Fruit fly (Drosophila melanogaster) whole organism, embryonic: ENCODE data around the gene CG18135.

Experiments used
- ATbp ChIP-seq: fragments of 200-800 bp; sonication (Bioruptor generic); optimal IDR thresholded peaks from 2 replicates; lab custom pipeline; 2017; ENCODE audit warnings: missing biosample characterization, mild to moderate bottlenecking, missing genetic modification characterization, missing genetic modification reagents
- Awh ChIP-seq: fragments of 200-800 bp; sonication (Bioruptor generic); IDR thresholded peaks from 2 replicates; pipeline ENCODE4, ENCODE4 v1.3.6; 2022; ENCODE audit warnings: missing biosample characterization, missing genetic modification characterization
- BtbVII ChIP-seq: fragments of 200-800 bp; sonication (Bioruptor generic); optimal IDR thresholded peaks from 3 replicates; lab custom pipeline; 2017; ENCODE audit warnings: missing biosample characterization, mild to moderate bottlenecking, missing genetic modification characterization
- CG10654 ChIP-seq: fragments of 200-800 bp; sonication (Bioruptor generic); optimal IDR thresholded peaks from 2 replicates; lab custom pipeline; 2016; ENCODE audit warnings: missing biosample characterization, missing genetic modification characterization
- CG10959 ChIP-seq: fragments of 200-800 bp; sonication (Bioruptor generic); IDR thresholded peaks from 2 replicates; pipeline ENCODE4 v1.3.6; 2022; ENCODE audit warnings: missing biosample characterization, missing genetic modification characterization
- CG12659 ChIP-seq: fragments of 200-800 bp; sonication (Bioruptor generic); optimal IDR thresholded peaks from 3 replicates; lab custom pipeline; 2017; ENCODE audit warnings: mild to moderate bottlenecking, missing biosample characterization, missing genetic modification reagents, missing genetic modification characterization
- CG13894 ChIP-seq: fragments of 200-800 bp; sonication (Bioruptor generic); optimal IDR thresholded peaks from 3 replicates; lab custom pipeline; 2018; ENCODE audit warnings: missing biosample characterization, mild to moderate bottlenecking, missing genetic modification characterization, moderate library complexity
- CG14050 ChIP-seq: fragments of 200-800 bp; sonication (Bioruptor generic); IDR thresholded peaks from 3 replicates; pipeline ENCODE4 v1.3.6; 2022; ENCODE audit warnings: missing biosample characterization, missing genetic modification characterization
- CG14710 ChIP-seq: fragments of 200-800 bp; sonication (Bioruptor generic); optimal IDR thresholded peaks from 3 replicates; lab custom pipeline; 2019; ENCODE audit warnings: missing biosample characterization, mild to moderate bottlenecking, missing genetic modification characterization, moderate library complexity
- CG18599 ChIP-seq: fragments of 200-800 bp; sonication (Bioruptor generic); optimal IDR thresholded peaks from 3 replicates; lab custom pipeline; 2017; ENCODE audit warnings: missing biosample characterization, missing genetic modification characterization, mild to moderate bottlenecking, moderate library complexity, missing genetic modification reagents
- CG2116 ChIP-seq: fragments of 200-800 bp; sonication (Bioruptor generic); optimal IDR thresholded peaks from 3 replicates; lab custom pipeline; 2018; ENCODE audit warnings: missing biosample characterization, mild to moderate bottlenecking, missing genetic modification characterization
- CG31388 ChIP-seq: fragments of 200-800 bp; sonication (Bioruptor generic); optimal IDR thresholded peaks from 2 replicates; lab custom pipeline; 2016; ENCODE audit warnings: missing biosample characterization, missing genetic modification characterization
- CG33557 ChIP-seq: fragments of 200-800 bp; sonication (Bioruptor generic); optimal IDR thresholded peaks from 2 replicates; lab custom pipeline; 2019; ENCODE audit warnings: missing biosample characterization, mild to moderate bottlenecking, missing genetic modification characterization, moderate library complexity
- CG34224 ChIP-seq: fragments of 200-800 bp; sonication (Bioruptor generic); IDR thresholded peaks from 3 replicates; pipeline ENCODE4 v1.3.6; 2022; ENCODE audit warnings: missing biosample characterization, missing genetic modification characterization; ENCODE audit not compliant: partially characterized antibody
- CG4617 ChIP-seq: fragments of 200-800 bp; sonication (Bioruptor generic); optimal IDR thresholded peaks from 3 replicates; lab custom pipeline; 2016; ENCODE audit warnings: missing biosample characterization, missing genetic modification characterization, borderline replicate concordance
- CG4854 ChIP-seq: fragments of 200-800 bp; sonication (Bioruptor generic); optimal IDR thresholded peaks from 2 replicates; lab custom pipeline; 2016; ENCODE audit warnings: missing biosample characterization, missing genetic modification characterization, inconsistent platforms
- CG8089 ChIP-seq: fragments of 200-800 bp; sonication (Bioruptor generic); optimal IDR thresholded peaks from 3 replicates; lab custom pipeline; 2016; ENCODE audit warnings: missing biosample characterization, missing genetic modification characterization
- CG8478 ChIP-seq: fragments of >200 bp; optimal IDR thresholded peaks from 2 replicates; lab custom pipeline; 2018
- CG9609 ChIP-seq: fragments of 200-800 bp; sonication (Bioruptor generic); optimal IDR thresholded peaks from 3 replicates; lab custom pipeline; 2016; ENCODE audit warnings: missing biosample characterization, missing genetic modification characterization
- CG9797 ChIP-seq: fragments of 200-800 bp; sonication (Bioruptor generic); optimal IDR thresholded peaks from 3 replicates; lab custom pipeline; 2018; ENCODE audit warnings: missing biosample characterization, mild to moderate bottlenecking, missing genetic modification characterization
- CG9932 ChIP-seq: fragments of 200-800 bp; sonication (Bioruptor generic); IDR thresholded peaks from 2 replicates; pipeline ENCODE4 v1.3.6; 2022; ENCODE audit warnings: missing biosample characterization, missing genetic modification characterization
- D19A ChIP-seq: fragments of 200-800 bp; optimal IDR thresholded peaks from 3 replicates; lab custom pipeline; 2019; ENCODE audit warnings: missing biosample characterization, mild to moderate bottlenecking, missing genetic modification characterization, moderate library complexity
- Fer1 ChIP-seq: fragments of 200-800 bp; sonication (Bioruptor generic); optimal IDR thresholded peaks from 2 replicates; lab custom pipeline; 2017; ENCODE audit warnings: missing biosample characterization, mild to moderate bottlenecking, missing genetic modification characterization
- HLH54F ChIP-seq: fragments of 200-800 bp; sonication (Bioruptor generic); optimal IDR thresholded peaks from 3 replicates; lab custom pipeline; 2016; ENCODE audit warnings: missing biosample characterization, missing genetic modification characterization
- Hand ChIP-seq: fragments of 200-800 bp; sonication (Bioruptor generic); optimal IDR thresholded peaks from 2 replicates; lab custom pipeline; 2017; ENCODE audit warnings: mild to moderate bottlenecking, missing biosample characterization, missing genetic modification reagents, missing genetic modification characterization
- Hmx ChIP-seq: fragments of 200-800 bp; sonication (Bioruptor generic); optimal IDR thresholded peaks from 2 replicates; lab custom pipeline; 2016; ENCODE audit warnings: missing biosample characterization, missing genetic modification characterization
- Hr39 ChIP-seq: fragments of >200 bp; optimal IDR thresholded peaks from 2 replicates; lab custom pipeline; 2017
- Hr78 ChIP-seq, 2 experiments: fragments of 200-800 bp in 1 of 2; fragments of >200 bp in 1 of 2; sonication (Bioruptor generic) in 1 of 2; optimal IDR thresholded peaks; 2 replicates each; lab custom pipeline; 2017 to 2019; ENCODE audit warnings: missing biosample characterization in 2 of 2, missing genetic modification characterization in 2 of 2, mild to moderate bottlenecking in 1 of 2, moderate library complexity in 1 of 2
- Max ChIP-seq: fragments of 200-800 bp; sonication (Bioruptor generic); optimal IDR thresholded peaks from 2 replicates; lab custom pipeline; 2016; ENCODE audit warnings: missing biosample characterization, mild to moderate bottlenecking, missing genetic modification characterization
- Rx ChIP-seq: fragments of 200-800 bp; sonication (Bioruptor generic); IDR thresholded peaks from 2 replicates; pipeline ENCODE4 v1.3.6; 2022; ENCODE audit warnings: missing biosample characterization, missing genetic modification characterization
- YL-1 ChIP-seq: fragments of 200-800 bp; sonication (Bioruptor generic); optimal IDR thresholded peaks from 3 replicates; lab custom pipeline; 2017; ENCODE audit warnings: missing biosample characterization, mild to moderate bottlenecking, missing genetic modification characterization
- al ChIP-seq: fragments of 200-800 bp; sonication (Bioruptor generic); IDR thresholded peaks from 2 replicates; pipeline ENCODE4 v1.3.6; 2022; ENCODE audit warnings: missing biosample characterization, missing genetic modification characterization
- ara ChIP-seq: fragments of 200-800 bp; sonication (Bioruptor generic); IDR thresholded peaks from 2 replicates; pipeline ENCODE4 v1.3.6; 2022; ENCODE audit warnings: missing biosample characterization, missing genetic modification characterization
- cg ChIP-seq: fragments of 200-800 bp; sonication (Bioruptor generic); optimal IDR thresholded peaks from 3 replicates; lab custom pipeline; 2019; ENCODE audit warnings: missing biosample characterization, mild to moderate bottlenecking, missing genetic modification characterization, moderate library complexity
- chn ChIP-seq: fragments of 200-800 bp; sonication (Bioruptor generic); optimal IDR thresholded peaks from 2 replicates; lab custom pipeline; 2016; ENCODE audit warnings: missing biosample characterization, missing genetic modification characterization
- dmrt99B ChIP-seq: fragments of 200-800 bp; sonication (Bioruptor generic); optimal IDR thresholded peaks from 2 replicates; lab custom pipeline; 2018; ENCODE audit warnings: missing biosample characterization, mild to moderate bottlenecking, missing genetic modification characterization, moderate library complexity
- fd3F ChIP-seq: fragments of 200-800 bp; sonication (Bioruptor generic); optimal IDR thresholded peaks from 2 replicates; lab custom pipeline; 2018; ENCODE audit warnings: missing biosample characterization, mild to moderate bottlenecking, missing genetic modification characterization, moderate library complexity
- fd64A ChIP-seq: fragments of 200-800 bp; sonication (Bioruptor generic); optimal IDR thresholded peaks from 3 replicates; lab custom pipeline; 2018; ENCODE audit warnings: missing biosample characterization, mild to moderate bottlenecking, missing genetic modification characterization
- fru ChIP-seq: fragments of >200 bp; optimal IDR thresholded peaks from 2 replicates; lab custom pipeline; 2017
- grn ChIP-seq: fragments of 200-800 bp; sonication (Bioruptor generic); optimal IDR thresholded peaks from 3 replicates; lab custom pipeline; 2017; ENCODE audit warnings: missing biosample characterization, missing genetic modification characterization
- jigr1 ChIP-seq: fragments of 200-800 bp; sonication (Bioruptor generic); IDR thresholded peaks from 3 replicates; pipeline ENCODE4 v1.3.6; 2022; ENCODE audit warnings: missing biosample characterization, missing genetic modification characterization
- lmd ChIP-seq: fragments of 200-800 bp; sonication (Bioruptor generic); IDR thresholded peaks from 2 replicates; pipeline ENCODE4 v1.3.6; 2022; ENCODE audit warnings: missing biosample characterization, missing genetic modification characterization
- luna ChIP-seq: fragments of 200-800 bp; sonication (Bioruptor generic); optimal IDR thresholded peaks from 2 replicates; lab custom pipeline; 2016; ENCODE audit warnings: missing biosample characterization, missing genetic modification characterization
- nmo ChIP-seq: fragments of 200-800 bp; sonication (Bioruptor generic); optimal IDR thresholded peaks from 2 replicates; lab custom pipeline; 2018; ENCODE audit warnings: missing biosample characterization, mild to moderate bottlenecking, missing genetic modification characterization, moderate library complexity
- org-1 ChIP-seq: fragments of 200-800 bp; sonication (Bioruptor generic); optimal IDR thresholded peaks from 2 replicates; lab custom pipeline; 2017; ENCODE audit warnings: missing biosample characterization, missing genetic modification characterization
- rib ChIP-seq: fragments of 200-800 bp; sonication (Bioruptor generic); IDR thresholded peaks from 2 replicates; pipeline ENCODE4 v1.3.6; 2022; ENCODE audit warnings: missing biosample characterization, missing genetic modification characterization
- ro ChIP-seq: fragments of 200-800 bp; sonication (Bioruptor generic); IDR thresholded peaks from 2 replicates; pipeline ENCODE4 v1.3.6; 2022; ENCODE audit warnings: missing biosample characterization, missing genetic modification characterization
- sc ChIP-seq, 3 experiments: fragments of >200 bp in 2 of 3; fragments of 200-800 bp in 1 of 3; sonication (Bioruptor generic) in 1 of 3; optimal IDR thresholded peaks; 2 replicates in 2 of 3; 3 replicates in 1 of 3; lab custom pipeline; 2017; ENCODE audit warnings: mild to moderate bottlenecking in 1 of 3, missing biosample characterization in 1 of 3, missing genetic modification characterization in 1 of 3, missing genetic modification reagents in 1 of 3
- trh ChIP-seq: fragments of 200-800 bp; sonication (Bioruptor generic); optimal IDR thresholded peaks from 2 replicates; lab custom pipeline; 2016; ENCODE audit warnings: missing biosample characterization, missing genetic modification characterization
- unc-4 ChIP-seq: fragments of 200-800 bp; sonication (Bioruptor generic); IDR thresholded peaks from 2 replicates; pipeline ENCODE4 v1.3.6; 2022; ENCODE audit warnings: missing biosample characterization, missing genetic modification characterization; ENCODE audit not compliant: partially characterized antibody
- zfh1 ChIP-seq: fragments of 200-800 bp; sonication (Bioruptor generic); IDR thresholded peaks from 3 replicates; pipeline ENCODE4 v1.3.6; 2022; ENCODE audit warnings: missing biosample characterization, missing genetic modification characterization

Gene CG18135

dm6 chr3L:19042501-19042900 lies 44.4 kb upstream of the CG18135 start (continued):
- peak; percentile 77 for TF ChIP-seq CG18599
- peak; percentile 63 for TF ChIP-seq BtbVII (GFP tag; lab: Kevin White, UChicago)
- TF ChIP-seq D19A (tag; lab: Kevin White, UChicago): peak; percentile 90
- no peak for TF ChIP-seq CG8478
- TF ChIP-seq Fer1 (GFP tag; lab: Kevin White, UChicago): peak; percentile 51
- TF ChIP-seq CG4617 (GFP tag; lab: Kevin White, UChicago): peak; percentile 22
- TF ChIP-seq dmrt99B (tag; lab: Kevin White, UChicago): peak; percentile 91
- no peak for TF ChIP-seq HLH54F
- TF ChIP-seq Max (GFP tag; lab: Kevin White, UChicago): peak; percentile 68
- TF ChIP-seq lmd (GFP tag; lab: Robert Waterston, UW): peak; percentile 77
- peak; percentile 78 for TF ChIP-seq ATbp
- no peak for TF ChIP-seq CG13894
- peak; percentile 75; the same call in 1 of the 2 replicates for TF ChIP-seq CG10959 (GFP tag; lab: Robert Waterston, UW)
- TF ChIP-seq CG4854 (GFP tag; lab: Kevin White, UChicago): no peak
- peak; percentile 72 for TF ChIP-seq CG10654
- TF ChIP-seq CG9932 (GFP tag; lab: Robert Waterston, UW): no peak
- TF ChIP-seq fd64A (GFP tag; lab: Kevin White, UChicago): no peak
- no peak for TF ChIP-seq al (GFP tag; lab: Robert Waterston, UW)
- no peak for TF ChIP-seq unc-4 (GFP tag; lab: Robert Waterston, UW)
- TF ChIP-seq fd3F: peak; percentile 46
- TF ChIP-seq ro (GFP tag; lab: Robert Waterston, UW): peak; percentile 42; the same call in 1 of the 2 replicates
- no peak for TF ChIP-seq Hand (GFP tag; lab: Kevin White, UChicago)
- peak; percentile 21; the same call in 1 of the 2 replicates for TF ChIP-seq Rx
- no peak for TF ChIP-seq CG9609 (GFP tag; lab: Kevin White, UChicago)
- peak; percentile 31; the same call in 1 of the 3 replicates for TF ChIP-seq CG14050 (GFP tag; lab: Robert Waterston, UW)
- TF ChIP-seq nmo: peak; percentile 95
- peak; percentile 7; the same call in 1 of the 3 replicates for TF ChIP-seq jigr1 (GFP tag; lab: Robert Waterston, UW)
- peak; percentile 80 for TF ChIP-seq org-1 (GFP tag; lab: Kevin White, UChicago)
- no peak for TF ChIP-seq sc (optimal IDR thresholded peaks at IDR 0.05; lab: Kevin White, UChicago)
- peak; percentile 83 for TF ChIP-seq sc (GFP tag; optimal IDR thresholded peaks at IDR 0.05; lab: Kevin White, UChicago)
- no peak for TF ChIP-seq cg (GFP tag; lab: Kevin White, UChicago)
- peak in 1 of 2 experiments; percentile 79 for TF ChIP-seq Hr78 (GFP tag; optimal IDR thresholded peaks at IDR 0.05; lab: Kevin White, UChicago)
- TF ChIP-seq Awh (GFP tag; lab: Robert Waterston, UW): peak; percentile 74
- TF ChIP-seq CG2116 (GFP tag; lab: Kevin White, UChicago): peak; percentile 59
- TF ChIP-seq CG31388 (GFP tag; lab: Kevin White, UChicago): peak; percentile 24
- TF ChIP-seq CG34224 (GFP tag; lab: Robert Waterston, UW): no peak
- TF ChIP-seq YL-1 (GFP tag; lab: Kevin White, UChicago): peak; percentile 27
- TF ChIP-seq CG33557 (GFP tag; lab: Kevin White, UChicago): peak; percentile 94
- TF ChIP-seq trh (GFP tag; lab: Kevin White, UChicago): peak; percentile 59
- peak; percentile 87 for TF ChIP-seq ara (GFP tag; lab: Robert Waterston, UW)
- peak; percentile 70 for TF ChIP-seq CG12659 (GFP tag; lab: Kevin White, UChicago)
- no peak for TF ChIP-seq fru (lab: Kevin White, UChicago)
- TF ChIP-seq chn (GFP tag; lab: Kevin White, UChicago): peak; percentile 50
- no peak for TF ChIP-seq grn
- no peak for TF ChIP-seq Hr39 (lab: Kevin White, UChicago)
- TF ChIP-seq luna (GFP tag; lab: Kevin White, UChicago): no peak
- peak; percentile 96 for TF ChIP-seq CG14710 (tag; lab: Kevin White, UChicago)
- TF ChIP-seq Hmx (GFP tag; lab: Kevin White, UChicago): no peak
- no peak for TF ChIP-seq CG9797 (GFP tag; lab: Kevin White, UChicago)
- peak; percentile 79 for TF ChIP-seq zfh1 (GFP tag; lab: Robert Waterston, UW)
- TF ChIP-seq rib (GFP tag; lab: Robert Waterston, UW): no peak
- TF ChIP-seq CG8089: no peak
